Worm (Caenorhabditis elegans): Measurements from ENCODE around the gene nlp-23.
A peak's percentile ranks its signal among the peaks of the same experiment; 100 is the strongest.

- TF ChIP-seq dpl-1 (GFP tag; optimal IDR thresholded peaks at IDR 0.05): no peak
- TF ChIP-seq lin-39 (tag; optimal IDR thresholded peaks at IDR 0.05): peak; percentile 27
- TF ChIP-seq C16A3.4 (tag; optimal IDR thresholded peaks at IDR 0.05): no peak
- no peak for TF ChIP-seq nhr-11 (tag; optimal IDR thresholded peaks at IDR 0.05)
- TF ChIP-seq pqm-1 (tag; optimal IDR thresholded peaks at IDR 0.05): no peak
- peak; percentile 75 for TF ChIP-seq nhr-19 (GFP tag; conservative IDR thresholded peaks at IDR 0.05)
- no peak for TF ChIP-seq ztf-4 (tag; optimal IDR thresholded peaks at IDR 0.05)
- TF ChIP-seq elt-3 (tag; optimal IDR thresholded peaks at IDR 0.05): no peak
- no peak for TF ChIP-seq unc-98 (GFP tag; IDR thresholded peaks at IDR 0.05)
- TF ChIP-seq zag-1 (tag; optimal IDR thresholded peaks at IDR 0.05): no peak
- TF ChIP-seq snu-23 (GFP tag; optimal IDR thresholded peaks at IDR 0.05): peak; percentile 62
- no peak for TF ChIP-seq unc-62 (GFP tag; optimal IDR thresholded peaks at IDR 0.05)
- no peak for TF ChIP-seq efl-3 (GFP tag; optimal IDR thresholded peaks at IDR 0.05)
Observed at ce11 chrX:2328873-2329272, 13.9 kb downstream of the nlp-23 start.

Measured in whole organism, L1 larva.